Fruit fly (Drosophila melanogaster) whole organism, wandering third instar larva: ENCODE data around the gene CG2202.

Experiments used
- Abd-B ChIP-seq: fragments of >200 bp; optimal IDR thresholded peaks from 2 replicates; lab custom pipeline; 2017; ENCODE audit warnings: missing biosample characterization, missing genetic modification characterization
- CG32264 ChIP-seq: fragments of 200-800 bp; sonication (Bioruptor generic); optimal IDR thresholded peaks from 2 replicates; lab custom pipeline; 2016; ENCODE audit warnings: missing biosample characterization, missing genetic modification characterization
- CG9705 ChIP-seq: fragments of 200-800 bp; sonication (Bioruptor generic); optimal IDR thresholded peaks from 2 replicates; lab custom pipeline; 2018; ENCODE audit warnings: missing biosample characterization, mild to moderate bottlenecking, missing genetic modification characterization
- CrebA ChIP-seq: fragments of 200-800 bp; sonication (Bioruptor generic); optimal IDR thresholded peaks from 2 replicates; lab custom pipeline; 2016; ENCODE audit warnings: missing biosample characterization, mild to moderate bottlenecking, missing genetic modification characterization, borderline replicate concordance
- Dfd ChIP-seq: fragments of >200 bp; optimal IDR thresholded peaks from 2 replicates; lab custom pipeline; 2017; ENCODE audit warnings: missing biosample characterization, missing genetic modification characterization
- Dif ChIP-seq: fragments of 200-275, 200-300 bp; sonication (Bioruptor generic); optimal IDR thresholded peaks from 2 replicates; lab custom pipeline; 2018; ENCODE audit warnings: missing biosample characterization, missing genetic modification characterization; ENCODE audit not compliant: partially characterized antibody
- GATAd ChIP-seq: sonication (Bioruptor generic); optimal IDR thresholded peaks from 2 replicates; lab custom pipeline; 2016; ENCODE audit warnings: missing biosample characterization, missing genetic modification characterization
- HLH106 ChIP-seq: fragments of 200-800 bp; optimal IDR thresholded peaks from 3 replicates; lab custom pipeline; 2019; ENCODE audit warnings: missing biosample characterization, mild to moderate bottlenecking, missing genetic modification characterization, moderate library complexity
- Hnf4 ChIP-seq: fragments of 200-800 bp; sonication (Bioruptor generic); optimal IDR thresholded peaks from 2 replicates; lab custom pipeline; 2016; ENCODE audit warnings: missing biosample characterization, mild to moderate bottlenecking, missing genetic modification characterization
- Hr78 ChIP-seq: fragments of >200 bp; optimal IDR thresholded peaks from 2 replicates; lab custom pipeline; 2017; ENCODE audit warnings: missing biosample characterization, missing genetic modification characterization
- Hr83 ChIP-seq: fragments of 200-300 bp; sonication (Bioruptor generic); optimal IDR thresholded peaks from 2 replicates; lab custom pipeline; 2016; ENCODE audit warnings: missing biosample characterization, mild to moderate bottlenecking, missing genetic modification characterization, moderate library complexity; ENCODE audit not compliant: poor library complexity, severe bottlenecking
- Jra ChIP-seq: sonication (Bioruptor generic); optimal IDR thresholded peaks from 2 replicates; lab custom pipeline; 2016; ENCODE audit warnings: missing biosample characterization, missing genetic modification characterization
- Mio ChIP-seq: sonication (Bioruptor generic); optimal IDR thresholded peaks from 2 replicates; lab custom pipeline; 2016; ENCODE audit warnings: missing biosample characterization, missing genetic modification characterization
- Myc ChIP-seq: fragments of >200 bp; optimal IDR thresholded peaks from 2 replicates; lab custom pipeline; 2017
- N ChIP-seq: fragments of >200 bp; optimal IDR thresholded peaks from 2 replicates; lab custom pipeline; 2018; ENCODE audit warnings: missing biosample characterization, missing external identifiers, missing genetic modification characterization
- Rel ChIP-seq, 2 experiments: fragments of 200-800 bp; sonication (Bioruptor generic) in 1 of 2; optimal IDR thresholded peaks; 2 replicates in 1 of 2; 3 replicates in 1 of 2; lab custom pipeline; 2016 to 2019; ENCODE audit warnings: mild to moderate bottlenecking in 2 of 2, missing biosample characterization in 2 of 2, missing genetic modification characterization in 2 of 2, moderate library complexity in 1 of 2
- Sp1 ChIP-seq: fragments of 200-800 bp; sonication (Bioruptor generic); optimal IDR thresholded peaks from 3 replicates; lab custom pipeline; 2019; ENCODE audit warnings: missing biosample characterization, mild to moderate bottlenecking, missing genetic modification characterization, moderate library complexity
- Vsx2 ChIP-seq: fragments of 200-300, 225-300 bp; sonication (Bioruptor generic); optimal IDR thresholded peaks from 2 replicates; lab custom pipeline; 2018; ENCODE audit warnings: missing biosample characterization, missing genetic modification characterization; ENCODE audit not compliant: partially characterized antibody
- br ChIP-seq: fragments of 200-800 bp; sonication (Bioruptor generic); optimal IDR thresholded peaks from 2 replicates; lab custom pipeline; 2016; ENCODE audit warnings: missing biosample characterization, missing genetic modification characterization
- brk ChIP-seq: fragments of 200-800 bp; sonication (Bioruptor generic); optimal IDR thresholded peaks from 2 replicates; lab custom pipeline; 2016; ENCODE audit warnings: missing biosample characterization, mild to moderate bottlenecking, missing genetic modification characterization
- dl ChIP-seq, 2 experiments: fragments of 175-275, 200-275 bp in 1 of 2; fragments of 200-275 bp in 1 of 2; sonication (Bioruptor generic); optimal IDR thresholded peaks; lab custom pipeline; 2018; ENCODE audit warnings: mild to moderate bottlenecking in 2 of 2, missing biosample characterization in 2 of 2, missing genetic modification characterization in 2 of 2, moderate library complexity in 2 of 2; ENCODE audit not compliant: partially characterized antibody in 2 of 2, insufficient read depth in 1 of 2
- dmrt93B ChIP-seq: fragments of 200-800 bp; sonication (Bioruptor generic); optimal IDR thresholded peaks from 2 replicates; lab custom pipeline; 2018; ENCODE audit warnings: missing biosample characterization, mild to moderate bottlenecking, missing genetic modification characterization
- dsf ChIP-seq: sonication (Bioruptor generic); optimal IDR thresholded peaks from 2 replicates; lab custom pipeline; 2016; ENCODE audit warnings: missing biosample characterization, missing genetic modification characterization, borderline replicate concordance
- ey ChIP-seq: fragments of 200-800 bp; sonication (Bioruptor generic); optimal IDR thresholded peaks from 2 replicates; lab custom pipeline; 2016; ENCODE audit warnings: missing biosample characterization, missing genetic modification characterization
- foxo ChIP-seq, 2 experiments: fragments of 200-800 bp; sonication (Bioruptor generic); optimal IDR thresholded peaks; 2 replicates in 1 of 2; 3 replicates in 1 of 2; lab custom pipeline; 2016 to 2017; ENCODE audit warnings: missing biosample characterization in 2 of 2, missing genetic modification characterization in 2 of 2
- fru ChIP-seq: fragments of 200-800 bp; sonication (Bioruptor generic); optimal IDR thresholded peaks from 3 replicates; lab custom pipeline; 2016; ENCODE audit warnings: missing biosample characterization, mild to moderate bottlenecking, missing genetic modification characterization
- h ChIP-seq: fragments of 200-800 bp; sonication (Bioruptor generic); optimal IDR thresholded peaks from 3 replicates; lab custom pipeline; 2016; ENCODE audit warnings: missing biosample characterization, mild to moderate bottlenecking, missing genetic modification characterization
- jim ChIP-seq: fragments of 175-275, 200-325 bp; sonication (Bioruptor generic); optimal IDR thresholded peaks from 2 replicates; lab custom pipeline; 2016; ENCODE audit warnings: missing biosample characterization, mild to moderate bottlenecking, missing genetic modification characterization
- lola ChIP-seq: fragments of >200 bp; optimal IDR thresholded peaks from 2 replicates; lab custom pipeline; 2017; ENCODE audit warnings: missing biosample characterization, missing genetic modification characterization
- pan ChIP-seq: fragments of >200 bp; optimal IDR thresholded peaks from 2 replicates; lab custom pipeline; 2017
- psq ChIP-seq: fragments of 200-800 bp; sonication (Bioruptor generic); optimal IDR thresholded peaks from 3 replicates; lab custom pipeline; 2017; ENCODE audit warnings: missing biosample characterization, mild to moderate bottlenecking, missing genetic modification characterization, moderate library complexity
- rgr ChIP-seq: fragments of 200-800 bp; sonication (Bioruptor generic); optimal IDR thresholded peaks from 3 replicates; lab custom pipeline; 2016; ENCODE audit warnings: missing biosample characterization, mild to moderate bottlenecking, missing genetic modification characterization
- sage ChIP-seq: fragments of 200-800 bp; sonication (Bioruptor generic); optimal IDR thresholded peaks from 2 replicates; lab custom pipeline; 2016; ENCODE audit warnings: missing biosample characterization, mild to moderate bottlenecking, missing genetic modification characterization
- sv ChIP-seq: fragments of 200-800 bp; sonication (Bioruptor generic); optimal IDR thresholded peaks from 3 replicates; lab custom pipeline; 2016; ENCODE audit warnings: missing biosample characterization, missing genetic modification characterization
- tai ChIP-seq: sonication (Bioruptor generic); optimal IDR thresholded peaks from 2 replicates; lab custom pipeline; 2016; ENCODE audit warnings: missing biosample characterization, missing genetic modification characterization
- usp ChIP-seq: fragments of >200 bp; optimal IDR thresholded peaks from 2 replicates; lab custom pipeline; 2017; ENCODE audit warnings: missing biosample characterization, missing genetic modification characterization
- woc ChIP-seq: sonication (Bioruptor generic); optimal IDR thresholded peaks from 2 replicates; lab custom pipeline; 2016; ENCODE audit warnings: missing biosample characterization, mild to moderate bottlenecking, missing genetic modification characterization

CG2202 gene

DNA sequence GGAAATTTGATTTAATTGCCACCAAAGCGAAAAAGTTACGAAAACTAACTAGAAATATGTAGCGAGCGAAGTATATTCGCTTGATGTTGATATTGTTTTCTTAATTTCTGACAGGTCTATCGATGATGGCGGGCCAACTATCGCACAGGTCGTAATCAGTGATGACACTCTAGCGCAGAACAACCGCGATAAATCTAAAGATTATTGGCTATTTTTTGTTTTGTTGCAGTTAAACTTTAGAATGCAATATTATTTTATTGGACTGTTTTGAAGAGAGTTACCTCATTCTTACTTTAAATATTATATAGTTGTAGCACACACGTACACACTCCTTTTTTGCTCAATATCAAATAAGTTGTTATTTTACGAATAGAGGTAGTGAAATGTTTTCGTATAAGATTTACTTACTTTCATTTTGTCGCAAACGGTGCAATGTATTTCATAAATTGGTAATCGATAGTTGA is 1.6 kb upstream of the CG2202 start, which contains the start of gene sbr:
sbr (minus strand) TSS at position 121 of the 464 bp plus-strand sequence.
- TF ChIP-seq lola (GFP tag; lab: Kevin White, UChicago) = no peak
- TF ChIP-seq Mio (GFP tag; lab: Kevin White, UChicago) = no peak
- peak; percentile 28 for TF ChIP-seq fru (GFP tag; lab: Kevin White, UChicago)
- peak; percentile 8 for TF ChIP-seq psq
- TF ChIP-seq HLH106 = peak; percentile 57
- peak; percentile 53 for TF ChIP-seq h (GFP tag; lab: Kevin White, UChicago)
- TF ChIP-seq woc (GFP tag; lab: Kevin White, UChicago) = peak; percentile 71
- TF ChIP-seq jim (GFP tag; lab: Kevin White, UChicago) = no peak
- TF ChIP-seq usp (GFP tag; lab: Kevin White, UChicago) = no peak
- no peak for TF ChIP-seq Hr78 (GFP tag; lab: Kevin White, UChicago)
- TF ChIP-seq Rel (GFP tag; optimal IDR thresholded peaks at IDR 0.05; lab: Kevin White, UChicago) = no peak
- TF ChIP-seq Rel (tag; optimal IDR thresholded peaks at IDR 0.05; lab: Kevin White, UChicago) = no peak
- no peak for TF ChIP-seq pan (lab: Kevin White, UChicago)
- TF ChIP-seq GATAd = no peak
- no peak for TF ChIP-seq Hnf4 (GFP tag; lab: Kevin White, UChicago)
- peak in 1 of 2 experiments; percentile 31 for TF ChIP-seq foxo (GFP tag; optimal IDR thresholded peaks at IDR 0.05; lab: Kevin White, UChicago)
- TF ChIP-seq Vsx2 = no peak
- no peak for TF ChIP-seq Dif (GFP tag; lab: Kevin White, UChicago)
- peak; percentile 18 for TF ChIP-seq Sp1 (GFP tag; lab: Kevin White, UChicago)
- TF ChIP-seq Myc (lab: Kevin White, UChicago) = peak; percentile 76
- TF ChIP-seq CG9705 (GFP tag; lab: Kevin White, UChicago) = no peak
- no peak for TF ChIP-seq N (GFP tag; lab: Kevin White, UChicago)
- no peak for TF ChIP-seq Jra (GFP tag; lab: Kevin White, UChicago)
- no peak for TF ChIP-seq Abd-B
- TF ChIP-seq tai (GFP tag; lab: Kevin White, UChicago) = no peak
- TF ChIP-seq br (GFP tag; lab: Kevin White, UChicago) = no peak
- no peak for TF ChIP-seq sage (GFP tag; lab: Kevin White, UChicago)
- TF ChIP-seq dsf (GFP tag; lab: Kevin White, UChicago) = no peak
- TF ChIP-seq brk = no peak
- no peak for TF ChIP-seq dmrt93B
- no peak for TF ChIP-seq sv (GFP tag; lab: Kevin White, UChicago)
- peak; percentile 11 for TF ChIP-seq ey (GFP tag; lab: Kevin White, UChicago)
- TF ChIP-seq rgr = peak; percentile 51
- TF ChIP-seq Hr83 (GFP tag; lab: Kevin White, UChicago) = no peak

DNA sequence GAGAGGGAATG is 1.3 kb upstream of the CG2202 start, which contains the start of gene Pgls:
Pgls (plus strand) TSS at position 3 of the 11 bp plus-strand sequence.
- TF ChIP-seq ey (GFP tag; lab: Kevin White, UChicago) = no peak
- TF ChIP-seq GATAd = no peak
- no peak for TF ChIP-seq foxo (GFP tag; optimal IDR thresholded peaks at IDR 0.05; lab: Kevin White, UChicago)
- TF ChIP-seq dl (GFP tag; optimal IDR thresholded peaks at IDR 0.05; lab: Kevin White, UChicago; ENCODE audit: insufficient read depth in 1 of 2, partially characterized antibody in 2 of 2) = no peak
- no peak for TF ChIP-seq Jra (GFP tag; lab: Kevin White, UChicago)
- no peak for TF ChIP-seq CG32264 (GFP tag; lab: Kevin White, UChicago)
- no peak for TF ChIP-seq sage (GFP tag; lab: Kevin White, UChicago)
- no peak for TF ChIP-seq CrebA (GFP tag; lab: Kevin White, UChicago)
- no peak for TF ChIP-seq Myc (lab: Kevin White, UChicago)
- no peak for TF ChIP-seq fru (GFP tag; lab: Kevin White, UChicago)
- no peak for TF ChIP-seq woc (GFP tag; lab: Kevin White, UChicago)
- TF ChIP-seq usp (GFP tag; lab: Kevin White, UChicago) = no peak
- TF ChIP-seq rgr = no peak
- no peak for TF ChIP-seq Hr78 (GFP tag; lab: Kevin White, UChicago)
- no peak for TF ChIP-seq Abd-B

DNA sequence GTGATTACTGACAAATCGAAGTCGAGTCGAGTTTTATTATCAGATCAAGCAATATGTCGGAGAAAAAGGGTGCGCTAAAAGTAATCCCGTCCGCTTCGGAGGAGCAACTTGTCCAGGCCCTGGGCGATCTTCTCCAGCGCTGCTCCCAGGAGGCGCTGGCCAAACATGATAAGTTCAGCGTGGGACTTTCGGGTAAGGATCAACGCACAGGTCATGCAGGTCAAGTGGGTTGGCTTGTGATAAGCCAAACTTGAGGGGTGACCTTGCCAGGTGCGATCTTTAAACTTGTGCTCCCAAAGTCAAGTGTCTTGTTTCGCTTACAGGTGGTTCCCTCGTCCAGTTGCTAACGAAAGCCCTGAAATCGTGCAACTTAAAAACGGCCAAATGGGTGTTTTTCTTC is 1.1 kb upstream of the CG2202 start:
- TF ChIP-seq br (GFP tag; lab: Kevin White, UChicago) (no peak), jim (GFP tag; lab: Kevin White, UChicago) (no peak), ey (GFP tag; lab: Kevin White, UChicago) (no peak), Abd-B (no peak), Dfd (no peak), GATAd (no peak), Sp1 (GFP tag; lab: Kevin White, UChicago) (no peak), dsf (GFP tag; lab: Kevin White, UChicago) (no peak), Vsx2 (no peak), Dif (GFP tag; lab: Kevin White, UChicago) (no peak), N (GFP tag; lab: Kevin White, UChicago) (no peak), usp (GFP tag; lab: Kevin White, UChicago) (no peak), CG32264 (GFP tag; lab: Kevin White, UChicago) (no peak), CG9705 (GFP tag; lab: Kevin White, UChicago) (no peak), tai (GFP tag; lab: Kevin White, UChicago) (no peak)
